Worm (Caenorhabditis elegans): ENCODE measurements around the gene srh-190.

DNA sequence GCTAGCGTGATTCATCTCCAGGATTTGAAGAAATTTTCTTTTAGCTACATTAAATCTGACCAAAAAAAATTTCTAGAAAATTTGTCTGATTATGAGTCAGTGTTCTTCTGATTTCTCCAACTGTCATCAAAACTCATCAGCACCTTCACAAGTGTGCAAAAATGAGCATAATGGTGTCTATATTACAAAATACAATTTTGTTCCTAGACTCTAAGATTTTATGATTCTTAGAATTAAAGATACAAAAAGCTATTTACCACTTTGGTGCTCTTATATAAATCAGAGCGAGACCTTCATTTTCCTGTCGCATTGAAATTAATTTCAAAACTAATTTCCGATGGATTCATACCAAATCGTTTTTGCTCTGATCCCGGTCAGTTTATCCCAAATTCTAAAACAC is 9.6 kb downstream of the srh-190 start, which contains the start of gene srx-68:
- no peak for TF ChIP-seq nhr-102 (tag; optimal IDR thresholded peaks at IDR 0.05)
- TF ChIP-seq egl-27 (tag; optimal IDR thresholded peaks at IDR 0.05): no peak
- no peak for TF ChIP-seq T20F7.1 (GFP tag; optimal IDR thresholded peaks at IDR 0.05)
- no peak for TF ChIP-seq unc-62 (GFP tag; optimal IDR thresholded peaks at IDR 0.05 in 1 of 2)
- no peak for TF ChIP-seq unc-62 (tag; optimal IDR thresholded peaks at IDR 0.05)
- no peak for TF ChIP-seq ama-1 (optimal IDR thresholded peaks at IDR 0.05)
- no peak for TF ChIP-seq F44E2.7 (GFP tag; IDR thresholded peaks at IDR 0.05)
- TF ChIP-seq nhr-77 (tag; optimal IDR thresholded peaks at IDR 0.05): no peak
- TF ChIP-seq duxl-1 (tag; optimal IDR thresholded peaks at IDR 0.05; ENCODE audit: poor library complexity): no peak
- no peak for TF ChIP-seq D1046.2 (GFP tag; IDR thresholded peaks at IDR 0.05)
- TF ChIP-seq mep-1 (tag; optimal IDR thresholded peaks at IDR 0.05): no peak
- TF ChIP-seq lin-39 (tag; optimal IDR thresholded peaks at IDR 0.05): no peak
- TF ChIP-seq jun-1 (tag; optimal IDR thresholded peaks at IDR 0.05): no peak
- no peak for TF ChIP-seq ceh-82 (tag; optimal IDR thresholded peaks at IDR 0.05)

Measured in whole organism, L4 larva.